Fruit fly (Drosophila melanogaster) whole organism, embryonic: ENCODE results near the gene TyrRS.
A peak's percentile ranks its signal among the peaks of the same experiment; 100 is the strongest.

Source experiments
- Adf1 ChIP-seq: fragments of 200-800 bp; sonication (Bioruptor generic); IDR thresholded peaks from 2 replicates; pipeline ENCODE4 v1.3.6; 2022; ENCODE audit warnings: missing biosample characterization, missing genetic modification characterization
- Asciz ChIP-seq: fragments of 200-800 bp; sonication (Bioruptor generic); optimal IDR thresholded peaks from 2 replicates; lab custom pipeline; 2017; ENCODE audit warnings: missing biosample characterization, mild to moderate bottlenecking, missing genetic modification characterization, missing genetic modification reagents
- Atf6 ChIP-seq: fragments of 200-800 bp; sonication (Bioruptor generic); IDR thresholded peaks from 2 replicates; pipeline ENCODE4 v1.3.6; 2022; ENCODE audit warnings: missing biosample characterization, missing genetic modification characterization
- Awh ChIP-seq: fragments of 200-800 bp; sonication (Bioruptor generic); IDR thresholded peaks from 2 replicates; pipeline ENCODE4, ENCODE4 v1.3.6; 2022; ENCODE audit warnings: missing biosample characterization, missing genetic modification characterization
- C15 ChIP-seq: fragments of 200-800 bp; sonication (Bioruptor generic); IDR thresholded peaks from 3 replicates; pipeline ENCODE4 v1.3.6; 2022; ENCODE audit warnings: missing biosample characterization, missing genetic modification characterization
- CG10565 ChIP-seq: fragments of 200-800 bp; sonication (Bioruptor generic); optimal IDR thresholded peaks from 3 replicates; lab custom pipeline; 2016; ENCODE audit warnings: missing biosample characterization, mild to moderate bottlenecking, missing genetic modification characterization
- CG10959 ChIP-seq: fragments of 200-800 bp; sonication (Bioruptor generic); IDR thresholded peaks from 2 replicates; pipeline ENCODE4 v1.3.6; 2022; ENCODE audit warnings: missing biosample characterization, missing genetic modification characterization
- CG11504 ChIP-seq: fragments of 200-800 bp; sonication (Bioruptor generic); optimal IDR thresholded peaks from 3 replicates; lab custom pipeline; 2019; ENCODE audit warnings: missing biosample characterization, mild to moderate bottlenecking, missing genetic modification characterization, moderate library complexity
- CG11695 ChIP-seq: fragments of 200-800 bp; sonication (Bioruptor generic); IDR thresholded peaks from 3 replicates; pipeline ENCODE4 v1.3.6; 2022; ENCODE audit warnings: missing biosample characterization, missing genetic modification characterization
- CG12104 ChIP-seq: fragments of 200-800 bp; sonication (Bioruptor generic); optimal IDR thresholded peaks from 3 replicates; lab custom pipeline; 2016; ENCODE audit warnings: missing biosample characterization, missing genetic modification characterization
- CG12155 ChIP-seq: fragments of 200-800 bp; sonication (Bioruptor generic); optimal IDR thresholded peaks from 3 replicates; lab custom pipeline; 2016; ENCODE audit warnings: missing biosample characterization, missing genetic modification characterization
- CG12219 ChIP-seq: fragments of 200-800 bp; sonication (Bioruptor generic); optimal IDR thresholded peaks from 3 replicates; lab custom pipeline; 2018; ENCODE audit warnings: missing biosample characterization, mild to moderate bottlenecking, missing genetic modification characterization
- CG13287 ChIP-seq: fragments of 200-800 bp; sonication (Bioruptor generic); IDR thresholded peaks from 2 replicates; pipeline ENCODE4 v1.3.6; 2022; ENCODE audit warnings: missing biosample characterization, missing genetic modification characterization; ENCODE audit not compliant: partially characterized antibody
- CG13894 ChIP-seq: fragments of 200-800 bp; sonication (Bioruptor generic); optimal IDR thresholded peaks from 3 replicates; lab custom pipeline; 2018; ENCODE audit warnings: missing biosample characterization, mild to moderate bottlenecking, missing genetic modification characterization, moderate library complexity
- CG1647 ChIP-seq: fragments of 200-800 bp; sonication (Bioruptor generic); optimal IDR thresholded peaks from 3 replicates; lab custom pipeline; 2016; ENCODE audit warnings: missing biosample characterization, missing genetic modification characterization
- CG16779 ChIP-seq: fragments of 200-800 bp; sonication (Bioruptor generic); IDR thresholded peaks from 2 replicates; pipeline ENCODE4 v1.3.6; 2022; ENCODE audit warnings: missing biosample characterization, missing genetic modification characterization
- CG17385 ChIP-seq: fragments of 200-800 bp; sonication (Bioruptor generic); optimal IDR thresholded peaks from 3 replicates; lab custom pipeline; 2018; ENCODE audit warnings: missing biosample characterization, mild to moderate bottlenecking, missing genetic modification characterization
- CG2678 ChIP-seq: fragments of 200-800 bp; sonication (Bioruptor generic); optimal IDR thresholded peaks from 3 replicates; lab custom pipeline; 2019; ENCODE audit warnings: missing biosample characterization, mild to moderate bottlenecking, missing genetic modification characterization, moderate library complexity
- CG2875 ChIP-seq: fragments of 200-800 bp; sonication (Bioruptor generic); optimal IDR thresholded peaks from 2 replicates; lab custom pipeline; 2017; ENCODE audit warnings: missing biosample characterization, mild to moderate bottlenecking, missing genetic modification characterization, missing genetic modification reagents
- CG5953 ChIP-seq: fragments of 200-800 bp; sonication (Bioruptor generic); IDR thresholded peaks from 2 replicates; pipeline ENCODE4 v1.3.6; 2022; ENCODE audit warnings: missing biosample characterization, missing genetic modification characterization
- CG6254 ChIP-seq: fragments of 200-800 bp; sonication (Bioruptor generic); optimal IDR thresholded peaks from 3 replicates; lab custom pipeline; 2017; ENCODE audit warnings: mild to moderate bottlenecking, missing biosample characterization, missing genetic modification reagents, missing genetic modification characterization
- CG7357 ChIP-seq: fragments of 200-800 bp; sonication (Bioruptor generic); IDR thresholded peaks from 3 replicates; pipeline ENCODE4 v1.3.6; 2022; ENCODE audit warnings: missing biosample characterization, missing genetic modification characterization
- Doc2 ChIP-seq: fragments of 200-800 bp; sonication (Bioruptor generic); IDR thresholded peaks from 2 replicates; pipeline ENCODE4 v1.3.6; 2022; ENCODE audit warnings: missing biosample characterization, missing genetic modification characterization
- H2.0 ChIP-seq: fragments of 200-800 bp; sonication (Bioruptor generic); IDR thresholded peaks from 2 replicates; pipeline ENCODE4 v1.3.6; 2022; ENCODE audit warnings: missing biosample characterization, missing genetic modification characterization
- HmgZ ChIP-seq: fragments of 200-800 bp; sonication (Bioruptor generic); optimal IDR thresholded peaks from 2 replicates; lab custom pipeline; 2018; ENCODE audit warnings: missing biosample characterization, mild to moderate bottlenecking, missing genetic modification characterization
- Lhr ChIP-seq: fragments of 200-800 bp; sonication (Bioruptor generic); optimal IDR thresholded peaks from 3 replicates; lab custom pipeline; 2017; ENCODE audit warnings: mild to moderate bottlenecking, missing biosample characterization, missing genetic modification reagents, missing genetic modification characterization
- NFAT ChIP-seq: fragments of 200-800 bp; sonication (Bioruptor generic); IDR thresholded peaks from 2 replicates; pipeline ENCODE4 v1.3.6; 2022; ENCODE audit warnings: missing biosample characterization, missing genetic modification characterization
- Nf-YC ChIP-seq: fragments of 200-800 bp; optimal IDR thresholded peaks from 3 replicates; lab custom pipeline; 2019; ENCODE audit warnings: missing biosample characterization, mild to moderate bottlenecking, missing genetic modification characterization, moderate library complexity
- Rfx ChIP-seq: fragments of 200-800 bp; sonication (Bioruptor generic); IDR thresholded peaks from 2 replicates; pipeline ENCODE4 v1.3.6; 2022; ENCODE audit warnings: missing biosample characterization, missing genetic modification characterization
- Sox102F ChIP-seq: fragments of 200-800 bp; sonication (Bioruptor generic); optimal IDR thresholded peaks from 2 replicates; lab custom pipeline; 2018; ENCODE audit warnings: missing biosample characterization, mild to moderate bottlenecking, missing genetic modification characterization, moderate library complexity
- Xbp1 ChIP-seq: fragments of 200-800 bp; sonication (Bioruptor generic); optimal IDR thresholded peaks from 3 replicates; lab custom pipeline; 2016; ENCODE audit warnings: missing biosample characterization, mild to moderate bottlenecking, missing genetic modification characterization
- ac ChIP-seq: fragments of 200-800 bp; sonication (Bioruptor generic); optimal IDR thresholded peaks from 3 replicates; lab custom pipeline; 2017; ENCODE audit warnings: missing biosample characterization, mild to moderate bottlenecking, missing genetic modification characterization
- chinmo ChIP-seq: fragments of 200-800 bp; sonication (Bioruptor generic); IDR thresholded peaks from 4 replicates; pipeline ENCODE4 v1.3.6; 2022; ENCODE audit warnings: missing biosample characterization, missing genetic modification characterization; ENCODE audit not compliant: partially characterized antibody
- ci ChIP-seq: fragments of 200-800 bp; sonication (Bioruptor generic); IDR thresholded peaks from 3 replicates; pipeline ENCODE4 v1.3.6; 2022; ENCODE audit warnings: missing biosample characterization, missing genetic modification characterization
- croc ChIP-seq: fragments of 200-800 bp; sonication (Bioruptor generic); conservative IDR thresholded peaks from 3 replicates; pipeline ENCODE4 v1.3.6; 2022; ENCODE audit warnings: missing biosample characterization, missing genetic modification characterization
- dm ChIP-seq: fragments of 200-800 bp; sonication (Bioruptor generic); optimal IDR thresholded peaks from 3 replicates; lab custom pipeline; 2016; ENCODE audit warnings: missing biosample characterization, missing genetic modification characterization
- ewg ChIP-seq: fragments of 200-800 bp; sonication (Bioruptor generic); optimal IDR thresholded peaks from 3 replicates; lab custom pipeline; 2017; ENCODE audit warnings: mild to moderate bottlenecking, missing biosample characterization, missing genetic modification reagents, missing genetic modification characterization
- eyg ChIP-seq: fragments of 200-800 bp; sonication (Bioruptor generic); optimal IDR thresholded peaks from 3 replicates; lab custom pipeline; 2016; ENCODE audit warnings: missing biosample characterization, missing genetic modification characterization
- fd64A ChIP-seq: fragments of 200-800 bp; sonication (Bioruptor generic); optimal IDR thresholded peaks from 3 replicates; lab custom pipeline; 2018; ENCODE audit warnings: missing biosample characterization, mild to moderate bottlenecking, missing genetic modification characterization
- fu2 ChIP-seq: fragments of 200-800 bp; sonication (Bioruptor generic); optimal IDR thresholded peaks from 2 replicates; lab custom pipeline; 2016; ENCODE audit warnings: missing biosample characterization, missing genetic modification characterization
- ham ChIP-seq: fragments of 200-800 bp; sonication (Bioruptor generic); IDR thresholded peaks from 2 replicates; pipeline ENCODE4 v1.3.6; 2022; ENCODE audit warnings: missing biosample characterization, missing genetic modification characterization
- hb ChIP-seq: fragments of 200-800 bp; sonication (Bioruptor generic); IDR thresholded peaks from 3 replicates; pipeline ENCODE4 v1.3.6; 2022; ENCODE audit warnings: missing biosample characterization, missing genetic modification characterization; ENCODE audit not compliant: partially characterized antibody
- mam ChIP-seq: fragments of 200-800 bp; sonication (Bioruptor generic); optimal IDR thresholded peaks from 3 replicates; lab custom pipeline; 2016; ENCODE audit warnings: missing biosample characterization, missing genetic modification characterization
- nerfin-1 ChIP-seq: fragments of 200-800 bp; sonication (Bioruptor generic); optimal IDR thresholded peaks from 3 replicates; lab custom pipeline; 2019; ENCODE audit warnings: missing biosample characterization, mild to moderate bottlenecking, missing genetic modification characterization, moderate library complexity
- odd ChIP-seq: fragments of 200-800 bp; sonication (Bioruptor generic); optimal IDR thresholded peaks from 2 replicates; lab custom pipeline; 2017; ENCODE audit warnings: missing biosample characterization, mild to moderate bottlenecking, missing genetic modification characterization
- rib ChIP-seq: fragments of 200-800 bp; sonication (Bioruptor generic); IDR thresholded peaks from 2 replicates; pipeline ENCODE4 v1.3.6; 2022; ENCODE audit warnings: missing biosample characterization, missing genetic modification characterization
- sna ChIP-seq: fragments of 200-800 bp; sonication (Bioruptor generic); IDR thresholded peaks from 2 replicates; pipeline ENCODE4 v1.3.6; 2022; ENCODE audit warnings: missing biosample characterization, missing genetic modification characterization; ENCODE audit not compliant: partially characterized antibody
- trh ChIP-seq: fragments of 200-800 bp; sonication (Bioruptor generic); optimal IDR thresholded peaks from 2 replicates; lab custom pipeline; 2016; ENCODE audit warnings: missing biosample characterization, missing genetic modification characterization
- ttk ChIP-seq: fragments of 200-800 bp; sonication (Bioruptor generic); IDR thresholded peaks from 2 replicates; pipeline ENCODE4 v2.1.2; 2022; ENCODE audit warnings: missing biosample characterization, missing genetic modification characterization
- usp ChIP-seq: fragments of >200 bp; optimal IDR thresholded peaks from 2 replicates; lab custom pipeline; 2017; ENCODE audit warnings: missing biosample characterization, missing genetic modification characterization
- wek ChIP-seq: fragments of 200-800 bp; sonication (Bioruptor generic); optimal IDR thresholded peaks from 3 replicates; lab custom pipeline; 2018; ENCODE audit warnings: missing biosample characterization, mild to moderate bottlenecking, missing genetic modification characterization, moderate library complexity
- z ChIP-seq: fragments of 200-800 bp; sonication (Bioruptor generic); IDR thresholded peaks from 3 replicates; pipeline ENCODE4 v1.3.6; 2022; ENCODE audit warnings: missing biosample characterization, missing genetic modification characterization

Gene TyrRS

DNA sequence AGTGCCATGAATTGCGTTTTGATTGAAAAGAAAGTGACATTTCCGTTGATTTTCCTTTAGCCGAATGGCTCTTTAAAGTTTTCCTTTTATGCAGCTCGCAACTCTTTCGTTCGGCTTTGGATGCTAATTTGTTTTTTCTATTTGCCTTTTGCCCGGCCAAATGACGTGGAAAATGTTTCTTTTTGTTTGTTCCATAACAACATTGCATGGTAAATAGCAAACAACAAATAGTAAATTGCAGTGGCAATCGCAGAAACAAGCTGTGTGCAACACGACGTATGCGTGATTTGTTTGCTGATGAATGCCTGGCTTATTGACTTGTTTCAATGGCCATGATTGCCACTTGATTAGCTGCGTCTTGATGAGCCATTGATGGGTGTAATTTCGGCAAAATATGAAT lies 10.3 kb upstream of the TyrRS start (continued):
- TF ChIP-seq NFAT (no peak), ewg (GFP tag; lab: Kevin White, UChicago) (peak; percentile 33), eyg (GFP tag; lab: Kevin White, UChicago) (no peak), Awh (peak; percentile 54), H2.0 (no peak), Atf6 (GFP tag; lab: Robert Waterston, UW) (no peak), mam (no peak), CG11695 (GFP tag; lab: Robert Waterston, UW) (peak; percentile 28; the same call in 1 of the 3 replicates), CG13894 (tag; lab: Kevin White, UChicago) (no peak), nerfin-1 (tag; lab: Kevin White, UChicago) (no peak), z (GFP tag; lab: Robert Waterston, UW) (no peak), Doc2 (GFP tag; lab: Robert Waterston, UW) (no peak), CG16779 (GFP tag; lab: Robert Waterston, UW) (no peak), Rfx (GFP tag; lab: Robert Waterston, UW) (no peak), trh (no peak), CG11504 (peak; percentile 44), croc (GFP tag; lab: Robert Waterston, UW) (no peak), CG1647 (GFP tag; lab: Kevin White, UChicago) (no peak), Nf-YC (tag; lab: Kevin White, UChicago) (no peak), CG12155 (GFP tag; lab: Kevin White, UChicago) (no peak), Lhr (GFP tag; lab: Kevin White, UChicago) (no peak), CG5953 (no peak), CG12104 (GFP tag; lab: Kevin White, UChicago) (no peak), CG7357 (GFP tag; lab: Robert Waterston, UW) (no peak), odd (GFP tag; lab: Kevin White, UChicago) (no peak), fu2 (GFP tag; lab: Kevin White, UChicago) (no peak), fd64A (peak; percentile 62), Asciz (GFP tag; lab: Kevin White, UChicago) (peak; percentile 84), ham (GFP tag; lab: Robert Waterston, UW) (no peak), chinmo (GFP tag; lab: Robert Waterston, UW) (no peak), CG2678 (tag; lab: Kevin White, UChicago) (no peak), CG6254 (GFP tag; lab: Kevin White, UChicago) (no peak), ci (GFP tag; lab: Robert Waterston, UW) (peak; percentile 81), ttk (GFP tag; lab: Robert Waterston, UW) (no peak), CG10959 (GFP tag; lab: Robert Waterston, UW) (no peak), CG2875 (GFP tag; lab: Kevin White, UChicago) (peak; percentile 67), C15 (no peak), ac (GFP tag; lab: Kevin White, UChicago) (no peak), hb (GFP tag; lab: Robert Waterston, UW) (no peak), Sox102F (GFP tag; lab: Kevin White, UChicago) (peak; percentile 75), HmgZ (tag; lab: Kevin White, UChicago) (no peak), wek (GFP tag; lab: Kevin White, UChicago) (peak; percentile 45), sna (GFP tag; lab: Robert Waterston, UW) (no peak), rib (no peak), CG12219 (no peak), CG17385 (GFP tag; lab: Kevin White, UChicago) (no peak), CG10565 (GFP tag; lab: Kevin White, UChicago) (no peak), Adf1 (GFP tag; lab: Robert Waterston, UW) (no peak), CG13287 (no peak), Xbp1 (no peak), usp (GFP tag; lab: Kevin White, UChicago) (no peak), dm (GFP tag; lab: Kevin White, UChicago) (no peak)
